Fruit fly (Drosophila melanogaster) whole organism, prepupa: ENCODE measurements around the gene Lcp65Ag2.

Experiments used
- CG10631 ChIP-seq: fragments of 200-800 bp; sonication (Bioruptor generic); optimal IDR thresholded peaks from 2 replicates; lab custom pipeline; 2016; ENCODE audit warnings: missing biosample characterization, missing genetic modification characterization
- CG10669 ChIP-seq: fragments of 200-800 bp; sonication (Bioruptor generic); optimal IDR thresholded peaks from 3 replicates; lab custom pipeline; 2018; ENCODE audit warnings: missing biosample characterization, mild to moderate bottlenecking, missing genetic modification characterization, moderate library complexity
- CG11294 ChIP-seq: fragments of 200-800 bp; sonication (Bioruptor generic); IDR thresholded peaks from 2 replicates; pipeline ENCODE4 v1.3.6; 2022; ENCODE audit warnings: missing biosample characterization, missing genetic modification characterization
- CG11762 ChIP-seq: fragments of 200-800 bp; sonication (Bioruptor generic); optimal IDR thresholded peaks from 3 replicates; lab custom pipeline; 2016; ENCODE audit warnings: missing biosample characterization, missing genetic modification characterization; ENCODE audit not compliant: insufficient read depth
- CG11902 ChIP-seq: fragments of 200-800 bp; sonication (Bioruptor generic); optimal IDR thresholded peaks from 3 replicates; lab custom pipeline; 2016; ENCODE audit warnings: missing biosample characterization, missing genetic modification characterization
- CG15336 ChIP-seq: fragments of 200-800 bp; sonication (Bioruptor generic); IDR thresholded peaks from 2 replicates; pipeline ENCODE4 v1.3.6; 2022; ENCODE audit warnings: missing biosample characterization, missing genetic modification characterization
- CG1621 ChIP-seq: fragments of 200-800 bp; sonication (Bioruptor generic); optimal IDR thresholded peaks from 3 replicates; lab custom pipeline; 2018; ENCODE audit warnings: missing biosample characterization, mild to moderate bottlenecking, missing genetic modification characterization
- CG16779 ChIP-seq: fragments of 200-800 bp; sonication (Bioruptor generic); optimal IDR thresholded peaks from 3 replicates; lab custom pipeline; 2017; ENCODE audit warnings: missing biosample characterization, mild to moderate bottlenecking, missing genetic modification characterization
- CG3032 ChIP-seq: fragments of 200-800 bp; optimal IDR thresholded peaks from 2 replicates; lab custom pipeline; 2019; ENCODE audit warnings: missing biosample characterization, mild to moderate bottlenecking, missing genetic modification characterization, moderate library complexity
- CG32006 ChIP-seq: fragments of 200-800 bp; sonication (Bioruptor generic); optimal IDR thresholded peaks from 3 replicates; lab custom pipeline; 2017; ENCODE audit warnings: missing biosample characterization, mild to moderate bottlenecking, missing genetic modification characterization
- CG34406 ChIP-seq: fragments of 200-800 bp; sonication (Bioruptor generic); optimal IDR thresholded peaks from 3 replicates; lab custom pipeline; 2016; ENCODE audit warnings: missing biosample characterization, missing genetic modification characterization
- CG3919 ChIP-seq: fragments of 200-800 bp; sonication (Bioruptor generic); optimal IDR thresholded peaks from 3 replicates; lab custom pipeline; 2016; ENCODE audit warnings: missing biosample characterization, missing genetic modification characterization
- CG4318 ChIP-seq: fragments of 200-800 bp; sonication (Bioruptor generic); optimal IDR thresholded peaks from 3 replicates; lab custom pipeline; 2017; ENCODE audit warnings: missing biosample characterization, mild to moderate bottlenecking, missing genetic modification characterization
- CG6163 ChIP-seq: fragments of 200-800 bp; sonication (Bioruptor generic); IDR thresholded peaks from 3 replicates; pipeline ENCODE4 v1.3.6; 2022; ENCODE audit warnings: missing biosample characterization, missing genetic modification characterization
- CG6276 ChIP-seq: fragments of 200-800 bp; sonication (Bioruptor generic); optimal IDR thresholded peaks from 2 replicates; lab custom pipeline; 2017; ENCODE audit warnings: missing biosample characterization, mild to moderate bottlenecking, missing genetic modification characterization
- CG6792 ChIP-seq: fragments of 200-800 bp; sonication (Bioruptor generic); optimal IDR thresholded peaks from 3 replicates; lab custom pipeline; 2016; ENCODE audit warnings: missing biosample characterization, missing genetic modification characterization
- CG6808 ChIP-seq: fragments of 200-800 bp; sonication (Bioruptor generic); optimal IDR thresholded peaks from 3 replicates; lab custom pipeline; 2017; ENCODE audit warnings: missing biosample characterization, missing genetic modification characterization, mild to moderate bottlenecking, moderate library complexity, missing genetic modification reagents
- CG6854 ChIP-seq: fragments of 200-800 bp; sonication (Bioruptor generic); optimal IDR thresholded peaks from 2 replicates; lab custom pipeline; 2017; ENCODE audit warnings: missing biosample characterization, mild to moderate bottlenecking, missing genetic modification characterization
- CG8119 ChIP-seq: fragments of 200-800 bp; sonication (Bioruptor generic); IDR thresholded peaks from 3 replicates; pipeline ENCODE4 v1.3.6; 2022; ENCODE audit warnings: missing biosample characterization, missing genetic modification characterization
- CG8319 ChIP-seq: fragments of 200-800 bp; sonication (Bioruptor generic); optimal IDR thresholded peaks from 3 replicates; lab custom pipeline; 2016; ENCODE audit warnings: missing biosample characterization, missing genetic modification characterization
- CG8632 ChIP-seq: fragments of 200-800 bp; sonication (Bioruptor generic); optimal IDR thresholded peaks from 3 replicates; lab custom pipeline; 2016; ENCODE audit warnings: missing biosample characterization, missing genetic modification characterization
- CG9139 ChIP-seq: fragments of 200-800 bp; sonication (Bioruptor generic); optimal IDR thresholded peaks from 3 replicates; lab custom pipeline; 2017; ENCODE audit warnings: missing biosample characterization, mild to moderate bottlenecking, missing genetic modification characterization
- Eip75B ChIP-seq: fragments of 200-800 bp; sonication (Bioruptor generic); optimal IDR thresholded peaks from 3 replicates; lab custom pipeline; 2016; ENCODE audit warnings: missing biosample characterization, missing genetic modification characterization
- Eip78C ChIP-seq: fragments of 200-800 bp; sonication (Bioruptor generic); peaks from one replicate; lab custom pipeline; 2016; ENCODE audit warnings: missing biosample characterization, missing genetic modification characterization
- Eip93F ChIP-seq: fragments of 200-800 bp; sonication (Bioruptor generic); optimal IDR thresholded peaks from 2 replicates; lab custom pipeline; 2016; ENCODE audit warnings: missing biosample characterization, mild to moderate bottlenecking, missing genetic modification characterization
- Ets21C ChIP-seq: fragments of 200-800 bp; sonication (Bioruptor generic); optimal IDR thresholded peaks from 3 replicates; lab custom pipeline; 2016; ENCODE audit warnings: missing biosample characterization, missing genetic modification characterization
- Ets96B ChIP-seq: fragments of 200-800 bp; optimal IDR thresholded peaks from 2 replicates; lab custom pipeline; 2019; ENCODE audit warnings: missing biosample characterization, mild to moderate bottlenecking, missing genetic modification characterization, moderate library complexity
- Gug ChIP-seq: fragments of 200-800 bp; sonication (Bioruptor generic); IDR thresholded peaks from 2 replicates; pipeline ENCODE4 v1.3.6; 2022; ENCODE audit warnings: missing biosample characterization, missing genetic modification characterization
- Hr38 ChIP-seq: sonication (Bioruptor generic); optimal IDR thresholded peaks from 2 replicates; lab custom pipeline; 2016; ENCODE audit warnings: missing biosample characterization, missing genetic modification characterization
- Hr39 ChIP-seq: fragments of 200-800 bp; sonication (Bioruptor generic); optimal IDR thresholded peaks from 2 replicates; lab custom pipeline; 2016; ENCODE audit warnings: missing biosample characterization, missing genetic modification characterization
- Hr4 ChIP-seq: fragments of 200-800 bp; sonication (Bioruptor generic); optimal IDR thresholded peaks from 3 replicates; lab custom pipeline; 2016; ENCODE audit warnings: missing biosample characterization, missing genetic modification characterization
- Lpt ChIP-seq: fragments of 200-800 bp; sonication (Bioruptor generic); optimal IDR thresholded peaks from 3 replicates; lab custom pipeline; 2016; ENCODE audit warnings: missing biosample characterization, missing genetic modification characterization
- OdsH ChIP-seq: fragments of 200-800 bp; sonication (Bioruptor generic); optimal IDR thresholded peaks from 3 replicates; lab custom pipeline; 2016; ENCODE audit warnings: missing biosample characterization, missing genetic modification characterization
- Sox102F ChIP-seq: fragments of 200-800 bp; sonication (Bioruptor generic); optimal IDR thresholded peaks from 2 replicates; lab custom pipeline; 2016; ENCODE audit warnings: missing biosample characterization, mild to moderate bottlenecking, missing genetic modification characterization
- Sox15 ChIP-seq: fragments of 200-800 bp; sonication (Bioruptor generic); optimal IDR thresholded peaks from 3 replicates; lab custom pipeline; 2016; ENCODE audit warnings: missing biosample characterization, missing genetic modification characterization
- achi ChIP-seq: fragments of 200-800 bp; sonication (Bioruptor generic); optimal IDR thresholded peaks from 3 replicates; lab custom pipeline; 2016; ENCODE audit warnings: missing biosample characterization, missing genetic modification characterization
- acj6 ChIP-seq: fragments of 200-800 bp; sonication (Bioruptor generic); optimal IDR thresholded peaks from 3 replicates; lab custom pipeline; 2016; ENCODE audit warnings: missing biosample characterization, missing genetic modification characterization
- cyc ChIP-seq: fragments of 200-800 bp; sonication (Bioruptor generic); optimal IDR thresholded peaks from 3 replicates; lab custom pipeline; 2016; ENCODE audit warnings: missing biosample characterization, missing genetic modification characterization
- dac ChIP-seq: fragments of 200-800 bp; sonication (Bioruptor generic); optimal IDR thresholded peaks from 2 replicates; lab custom pipeline; 2017; ENCODE audit warnings: missing biosample characterization, mild to moderate bottlenecking, missing genetic modification characterization
- dsx ChIP-seq: fragments of 200-800 bp; optimal IDR thresholded peaks from 3 replicates; lab custom pipeline; 2019; ENCODE audit warnings: missing biosample characterization, mild to moderate bottlenecking, missing genetic modification characterization, moderate library complexity; ENCODE audit not compliant: poor library complexity, severe bottlenecking
- eg ChIP-seq: fragments of 200-800 bp; sonication (Bioruptor generic); IDR thresholded peaks from 3 replicates; pipeline ENCODE4 v1.3.6; 2022; ENCODE audit warnings: missing biosample characterization, missing genetic modification characterization
- esn ChIP-seq: fragments of 200-800 bp; sonication (Bioruptor generic); optimal IDR thresholded peaks from 2 replicates; lab custom pipeline; 2016; ENCODE audit warnings: missing biosample characterization, mild to moderate bottlenecking, missing genetic modification characterization, moderate library complexity
- fd59A ChIP-seq: fragments of 200-800 bp; sonication (Bioruptor generic); optimal IDR thresholded peaks from 2 replicates; lab custom pipeline; 2017; ENCODE audit warnings: missing biosample characterization, mild to moderate bottlenecking, missing genetic modification characterization, missing genetic modification reagents
- fd85E ChIP-seq: fragments of 200-800 bp; sonication (Bioruptor generic); optimal IDR thresholded peaks from 3 replicates; lab custom pipeline; 2016; ENCODE audit warnings: missing biosample characterization, missing genetic modification characterization
- fkh ChIP-seq: fragments of 200-800 bp; sonication (Bioruptor generic); optimal IDR thresholded peaks from 3 replicates; lab custom pipeline; 2017; ENCODE audit warnings: missing biosample characterization, mild to moderate bottlenecking, missing genetic modification characterization, moderate library complexity
- lz ChIP-seq: fragments of 200-800 bp; sonication (Bioruptor generic); optimal IDR thresholded peaks from 3 replicates; lab custom pipeline; 2016; ENCODE audit warnings: missing biosample characterization, missing genetic modification characterization
- net ChIP-seq: fragments of 200-800 bp; sonication (Bioruptor generic); optimal IDR thresholded peaks from 3 replicates; lab custom pipeline; 2016; ENCODE audit warnings: missing biosample characterization, missing genetic modification characterization
- spab ChIP-seq: fragments of 200-800 bp; sonication (Bioruptor generic); optimal IDR thresholded peaks from 2 replicates; lab custom pipeline; 2017; ENCODE audit warnings: missing biosample characterization, mild to moderate bottlenecking, missing genetic modification characterization, missing genetic modification reagents
- ss ChIP-seq, 2 experiments: fragments of 200-800 bp; sonication (Bioruptor generic); optimal IDR thresholded peaks; 2 replicates in 1 of 2; 3 replicates in 1 of 2; lab custom pipeline; 2017 to 2018; ENCODE audit warnings: mild to moderate bottlenecking in 2 of 2, missing biosample characterization in 2 of 2, missing genetic modification characterization in 2 of 2, moderate library complexity in 1 of 2
- svp ChIP-seq: fragments of 200-800 bp; sonication (Bioruptor generic); peaks from one replicate; lab custom pipeline; 2016; ENCODE audit warnings: missing biosample characterization, missing genetic modification characterization
- topi ChIP-seq: fragments of 200-800 bp; sonication (Bioruptor generic); optimal IDR thresholded peaks from 3 replicates; lab custom pipeline; 2016; ENCODE audit warnings: missing biosample characterization, missing genetic modification characterization
- vri ChIP-seq: fragments of 200-800 bp; sonication (Bioruptor generic); optimal IDR thresholded peaks from 3 replicates; lab custom pipeline; 2016; ENCODE audit warnings: missing biosample characterization, mild to moderate bottlenecking, missing genetic modification characterization

The Lcp65Ag2 gene

dm6 chr3L:6085157-6085556 is 48.2 kb downstream of the Lcp65Ag2 start:
- TF ChIP-seq achi (GFP tag; lab: Kevin White, UChicago) (peak; percentile 83), Sox15 (GFP tag; lab: Kevin White, UChicago) (peak; percentile 22), CG9139 (GFP tag; lab: Kevin White, UChicago) (no peak), Ets96B (peak; percentile 64), Eip93F (no peak), Sox102F (GFP tag; lab: Kevin White, UChicago) (peak; percentile 26), spab (peak; percentile 46), dsx (GFP tag; lab: Kevin White, UChicago) (peak; percentile 63), Lpt (GFP tag; lab: Kevin White, UChicago) (peak; percentile 39), CG8119 (GFP tag; lab: Robert Waterston, UW) (peak; percentile 88), Hr38 (GFP tag; lab: Kevin White, UChicago) (no peak), CG6276 (GFP tag; lab: Kevin White, UChicago) (peak; percentile 45), CG8632 (GFP tag; lab: Kevin White, UChicago) (peak; percentile 73), CG3919 (peak; percentile 41), acj6 (GFP tag; lab: Kevin White, UChicago) (peak; percentile 69), CG6854 (GFP tag; lab: Kevin White, UChicago) (no peak), CG11762 (GFP tag; lab: Kevin White, UChicago) (peak; percentile 16), OdsH (GFP tag; lab: Kevin White, UChicago) (peak; percentile 72), CG15336 (peak; percentile 77), CG8319 (GFP tag; lab: Kevin White, UChicago) (no peak), svp (GFP tag; lab: Kevin White, UChicago) (peak; percentile 65), fkh (GFP tag; lab: Kevin White, UChicago) (no peak), CG32006 (GFP tag; lab: Kevin White, UChicago) (peak; percentile 83), ss (GFP tag; optimal IDR thresholded peaks at IDR 0.05; lab: Kevin White, UChicago) (peak; percentile 66 to 81), CG10669 (peak; percentile 5), CG11294 (no peak), fd59A (GFP tag; lab: Kevin White, UChicago) (peak; percentile 33), CG6163 (0 out of 3 replicates have a peak, but pooled peaks have one; percentile 5), cyc (GFP tag; lab: Kevin White, UChicago) (no peak), CG10631 (peak; percentile 69), fd85E (GFP tag; lab: Kevin White, UChicago) (no peak), Hr4 (GFP tag; lab: Kevin White, UChicago) (peak; percentile 46), CG4318 (peak; percentile 71), CG11902 (GFP tag; lab: Kevin White, UChicago) (no peak), lz (GFP tag; lab: Kevin White, UChicago) (peak; percentile 8), Hr39 (GFP tag; lab: Kevin White, UChicago) (peak; percentile 7), topi (GFP tag; lab: Kevin White, UChicago) (no peak), dac (GFP tag; lab: Kevin White, UChicago) (no peak), net (GFP tag; lab: Kevin White, UChicago) (peak; percentile 68), eg (GFP tag; lab: Robert Waterston, UW) (peak; percentile 62; the same call in 1 of the 3 replicates), CG6792 (GFP tag; lab: Kevin White, UChicago) (peak; percentile 55), Eip75B (GFP tag; lab: Kevin White, UChicago) (no peak), CG6808 (GFP tag; lab: Kevin White, UChicago) (no peak), vri (peak; percentile 1), CG3032 (peak; percentile 69), CG16779 (peak; percentile 6), esn (GFP tag; lab: Kevin White, UChicago) (peak; percentile 48), CG1621 (tag; lab: Kevin White, UChicago) (no peak), Eip78C (GFP tag; lab: Kevin White, UChicago) (peak; percentile 90), Ets21C (GFP tag; lab: Kevin White, UChicago) (no peak), Gug (GFP tag; lab: Robert Waterston, UW) (0 out of 2 replicates have a peak, but pooled peaks have one; percentile 14), CG34406 (GFP tag; lab: Kevin White, UChicago) (peak; percentile 68)
